Worm (Caenorhabditis elegans): ENCODE data around the gene W06G6.2.
A peak's percentile ranks its signal among the peaks of the same experiment; 100 is the strongest.

The W06G6.2 gene

DNA sequence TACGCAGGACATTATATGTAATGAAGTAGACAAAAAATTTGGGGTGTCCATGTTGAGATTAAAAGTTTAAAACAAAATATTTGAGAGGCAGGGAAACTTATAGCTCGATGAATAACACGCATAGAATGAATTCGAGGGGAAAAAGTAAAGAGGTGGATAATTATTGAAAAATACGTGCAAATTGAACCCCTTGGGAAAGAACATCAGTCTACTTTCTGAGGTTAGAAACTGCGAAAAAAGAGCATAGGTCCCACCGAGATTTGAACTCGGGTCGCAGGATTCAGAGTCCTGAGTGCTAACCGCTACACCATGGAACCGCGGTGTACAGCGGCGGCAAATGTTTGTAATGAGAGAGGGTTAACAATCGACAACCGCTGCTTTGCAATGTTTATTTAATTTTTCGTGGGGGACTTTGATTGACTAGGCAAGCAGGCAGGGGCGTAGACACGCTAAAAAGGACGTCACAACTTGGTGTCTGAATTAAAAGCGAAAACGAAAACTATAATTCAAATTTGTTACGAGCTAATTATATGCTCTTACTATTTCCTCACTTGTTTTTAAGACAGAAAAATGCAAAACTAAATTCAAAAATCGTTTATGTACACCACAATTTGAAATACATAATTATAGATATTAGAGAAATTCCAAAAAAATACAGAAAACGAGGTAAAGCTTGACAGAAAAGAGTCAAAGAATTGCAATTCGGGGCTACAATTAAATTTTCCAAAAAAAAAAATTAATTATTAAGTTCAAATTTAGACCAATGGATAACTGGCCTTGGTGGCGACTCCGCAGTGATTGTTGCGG is 36.9 kb upstream of the W06G6.2 start, which contains the start of gene srh-269 (continued):
- no peak for TF ChIP-seq mdl-1 (tag; optimal IDR thresholded peaks at IDR 0.05)
- TF ChIP-seq F44E2.7 (GFP tag; IDR thresholded peaks at IDR 0.05), result peak; percentile 74; the same call in 1 of the 2 replicates
- TF ChIP-seq mep-1 (tag; optimal IDR thresholded peaks at IDR 0.05), result peak; percentile 34
- TF ChIP-seq gei-8 (GFP tag; optimal IDR thresholded peaks at IDR 0.05), result peak; percentile 82
- peak; percentile 84 for TF ChIP-seq duxl-1 (tag; optimal IDR thresholded peaks at IDR 0.05; ENCODE audit: poor library complexity)
- TF ChIP-seq lin-1 (GFP tag; IDR thresholded peaks at IDR 0.05), result peak; percentile 83; the same call in 1 of the 2 replicates
- TF ChIP-seq lin-29 (GFP tag; IDR thresholded peaks at IDR 0.05), result peak; percentile 57
- peak in 1 of 2 experiments; percentile 71 for TF ChIP-seq hif-1 (tag; optimal IDR thresholded peaks at IDR 0.05)
- no peak for TF ChIP-seq pqm-1 (tag; optimal IDR thresholded peaks at IDR 0.05)
- TF ChIP-seq lin-15B (tag; optimal IDR thresholded peaks at IDR 0.05), result no peak
- TF ChIP-seq hmg-1.1 (GFP tag; IDR thresholded peaks at IDR 0.05), result peak; percentile 81
- TF ChIP-seq php-3 (GFP tag; IDR thresholded peaks at IDR 0.05), result peak; percentile 80
- peak; percentile 86 for TF ChIP-seq F26F4.8 (GFP tag; conservative IDR thresholded peaks at IDR 0.05)
- TF ChIP-seq rbr-2 (tag; optimal IDR thresholded peaks at IDR 0.05), result peak; percentile 51
- peak; percentile 65; the same call in 1 of the 2 replicates for TF ChIP-seq saeg-2 (GFP tag; IDR thresholded peaks at IDR 0.05)
- TF ChIP-seq nhr-10 (tag; optimal IDR thresholded peaks at IDR 0.05), result no peak
- peak; percentile 86 for TF ChIP-seq sdz-12 (GFP tag; optimal IDR thresholded peaks at IDR 0.05)
- no peak for TF ChIP-seq zag-1 (tag; optimal IDR thresholded peaks at IDR 0.05)
- TF ChIP-seq ZK337.2 (GFP tag; IDR thresholded peaks at IDR 0.05), result peak; percentile 72; the same call in 1 of the 2 replicates
- peak; percentile 96 for TF ChIP-seq vab-7 (GFP tag; IDR thresholded peaks at IDR 0.05)
- TF ChIP-seq mxl-2 (GFP tag; conservative IDR thresholded peaks at IDR 0.05), result no peak
- peak; percentile 66 for TF ChIP-seq Y5F2A.4 (GFP tag; optimal IDR thresholded peaks at IDR 0.05)
- TF ChIP-seq dve-1 (tag; optimal IDR thresholded peaks at IDR 0.05; ENCODE audit: insufficient read depth), result peak; percentile 83
- TF ChIP-seq egl-43 (GFP tag; IDR thresholded peaks at IDR 0.05), result peak; percentile 96
- TF ChIP-seq set-16 (GFP tag; IDR thresholded peaks at IDR 0.05), result peak; percentile 37; the same call in 1 of the 2 replicates
- no peak for TF ChIP-seq ama-1 (optimal IDR thresholded peaks at IDR 0.05)
- no peak for TF ChIP-seq ceh-32 (tag; optimal IDR thresholded peaks at IDR 0.05; ENCODE audit: poor library complexity)
- no peak for TF ChIP-seq snpc-4 (tag; optimal IDR thresholded peaks at IDR 0.05)
- TF ChIP-seq nhr-25 (tag; optimal IDR thresholded peaks at IDR 0.05; ENCODE audit: borderline replicate concordance, insufficient read depth), result no peak
- TF ChIP-seq unc-62 (GFP tag; optimal IDR thresholded peaks at IDR 0.05 in 1 of 2), result no peak
- no peak for TF ChIP-seq unc-62 (tag; optimal IDR thresholded peaks at IDR 0.05)
- TF ChIP-seq Y75B8A.6 (GFP tag; IDR thresholded peaks at IDR 0.05), result peak; percentile 93
- TF ChIP-seq tra-1 (GFP tag; IDR thresholded peaks at IDR 0.05), result peak; percentile 89
- TF ChIP-seq ztf-11 (tag; optimal IDR thresholded peaks at IDR 0.05), result no peak
- no peak for TF ChIP-seq fkh-10 (GFP tag; optimal IDR thresholded peaks at IDR 0.05)
- peak; percentile 93 for TF ChIP-seq aha-1 (tag)
- no peak for TF ChIP-seq attf-4 (tag; optimal IDR thresholded peaks at IDR 0.05)
- TF ChIP-seq ZK546.5 (tag; optimal IDR thresholded peaks at IDR 0.05), result no peak
- TF ChIP-seq nhr-111 (GFP tag; optimal IDR thresholded peaks at IDR 0.05), result peak; percentile 65
- peak; percentile 54 to 79 for TF ChIP-seq daf-16 (GFP tag; optimal IDR thresholded peaks at IDR 0.05)
- TF ChIP-seq daf-16 (tag; optimal IDR thresholded peaks at IDR 0.05), result peak; percentile 81
- TF ChIP-seq ztf-7 (tag; optimal IDR thresholded peaks at IDR 0.05), result no peak
- no peak; the same call in 1 of the 2 replicates for TF ChIP-seq zip-11 (GFP tag; IDR thresholded peaks at IDR 0.05)
- peak; percentile 50 for TF ChIP-seq T20F7.1 (GFP tag; optimal IDR thresholded peaks at IDR 0.05)
- TF ChIP-seq lir-3 (tag; optimal IDR thresholded peaks at IDR 0.05), result peak; percentile 25
- TF ChIP-seq nhr-102 (tag; optimal IDR thresholded peaks at IDR 0.05), result peak; percentile 77
- peak; percentile 69; the same call in 1 of the 2 replicates for TF ChIP-seq ceh-44 (GFP tag; IDR thresholded peaks at IDR 0.05)
- TF ChIP-seq hlh-11 (tag; optimal IDR thresholded peaks at IDR 0.05), result peak; percentile 81
- TF ChIP-seq spr-3 (GFP tag; optimal IDR thresholded peaks at IDR 0.05), result peak; percentile 69
